Worm (Caenorhabditis elegans) whole organism, midembryonic: ENCODE measurements around the gene Y36E3A.2.

Experiments
- med-1 ChIP-seq: sonication (generic microtip); optimal IDR thresholded peaks from 2 replicates; lab custom pipeline; 2017; ENCODE audit warnings: missing genetic modification characterization, mild to moderate bottlenecking, missing compliant biosample characterization, antibody characterized with exemption, missing genetic modification reagents; ENCODE audit not compliant: insufficient read depth
- ref-1 ChIP-seq: fragments of 200-800 bp; sonication (Bioruptor generic); conservative IDR thresholded peaks from 2 replicates; pipeline ENCODE4 v1.3.6; 2022; ENCODE audit warnings: missing genetic modification reagents, missing genetic modification characterization, missing compliant biosample characterization
- ztf-23 ChIP-seq: fragments of 200-800 bp; sonication (Bioruptor generic); IDR thresholded peaks from 2 replicates; pipeline ENCODE4 v1.3.6; 2022; ENCODE audit warnings: missing genetic modification reagents, missing genetic modification characterization, missing compliant biosample characterization

- peak; percentile 90 for TF ChIP-seq ztf-23 (GFP tag; lab: Robert Waterston, UW)
- peak; percentile 68 for TF ChIP-seq med-1 (GFP tag; lab: Kevin White, UChicago)
- peak; percentile 77; the same call in 1 of the 2 replicates for TF ChIP-seq ref-1 (GFP tag; lab: Robert Waterston, UW)
Measured at ce11 chrV:15465032-15465727, 39.3 kb downstream of the Y36E3A.2 start, which contains the start of gene pqn-71.
